Worm (Caenorhabditis elegans): ENCODE measurements around the gene fipr-11.

The fipr-11 gene

DNA sequence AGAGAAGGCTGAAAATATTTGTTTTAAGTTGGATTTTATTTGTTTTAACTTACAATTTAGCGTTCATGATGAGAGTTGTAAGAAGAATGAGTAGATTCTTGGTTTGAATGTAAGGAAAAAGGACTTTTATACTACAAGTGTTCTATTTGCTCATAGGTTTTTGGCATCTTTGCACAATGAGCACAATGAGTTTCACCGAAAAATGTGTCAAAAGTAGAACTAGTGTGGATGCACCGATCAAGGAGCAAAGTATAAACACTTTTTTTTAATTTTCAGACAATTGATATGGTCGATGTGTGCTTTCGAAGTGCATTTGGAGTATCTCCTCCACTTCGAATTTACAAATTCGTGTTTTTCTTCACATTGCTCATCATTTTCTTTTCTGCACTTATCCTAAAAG is at the start of gene fipr-11:
TSS of gene fipr-11 (minus strand) at position 101 of the 400 bp plus-strand sequence.
- no peak for TF ChIP-seq elt-2 (tag; optimal IDR thresholded peaks at IDR 0.05)
- no peak for TF ChIP-seq fkh-2 (tag; optimal IDR thresholded peaks at IDR 0.05)
- no peak for TF ChIP-seq ama-1 (optimal IDR thresholded peaks at IDR 0.05)
- no peak for TF ChIP-seq ceh-82 (tag; optimal IDR thresholded peaks at IDR 0.05)
- TF ChIP-seq nhr-43 (tag; optimal IDR thresholded peaks at IDR 0.05; ENCODE audit: poor library complexity, severe bottlenecking): no peak
- TF ChIP-seq tbx-2 (tag; optimal IDR thresholded peaks at IDR 0.05): no peak
- TF ChIP-seq ceh-16 (tag; optimal IDR thresholded peaks at IDR 0.05): no peak
- no peak for TF ChIP-seq mdl-1 (tag; optimal IDR thresholded peaks at IDR 0.05)
- TF ChIP-seq lsy-12 (tag; optimal IDR thresholded peaks at IDR 0.05): no peak
- no peak for TF ChIP-seq ceh-9 (tag; optimal IDR thresholded peaks at IDR 0.05)
- TF ChIP-seq pqm-1 (tag; optimal IDR thresholded peaks at IDR 0.05): no peak
- no peak for TF ChIP-seq nfya-1 (tag; optimal IDR thresholded peaks at IDR 0.05; ENCODE audit: insufficient read depth)
- TF ChIP-seq fkh-10 (GFP tag; optimal IDR thresholded peaks at IDR 0.05): no peak
- no peak for TF ChIP-seq unc-39 (tag; optimal IDR thresholded peaks at IDR 0.05)
- TF ChIP-seq elt-1 (tag; optimal IDR thresholded peaks at IDR 0.05): no peak
- no peak for TF ChIP-seq egl-27 (tag; optimal IDR thresholded peaks at IDR 0.05)
- TF ChIP-seq mml-1 (tag; optimal IDR thresholded peaks at IDR 0.05): no peak
- no peak for TF ChIP-seq hmg-11 (tag; optimal IDR thresholded peaks at IDR 0.05)
- no peak for TF ChIP-seq nhr-12 (tag; optimal IDR thresholded peaks at IDR 0.05)

- no peak for TF ChIP-seq skn-1 (tag; optimal IDR thresholded peaks at IDR 0.05)
- no peak for TF ChIP-seq ztf-11 (tag; optimal IDR thresholded peaks at IDR 0.05)
- no peak for TF ChIP-seq ceh-28 (tag; optimal IDR thresholded peaks at IDR 0.05)
- TF ChIP-seq aly-2 (tag; optimal IDR thresholded peaks at IDR 0.05): no peak
- TF ChIP-seq ceh-16 (tag; optimal IDR thresholded peaks at IDR 0.05): no peak
- TF ChIP-seq pqm-1 (tag; optimal IDR thresholded peaks at IDR 0.05): no peak
- no peak for TF ChIP-seq mdl-1 (tag; optimal IDR thresholded peaks at IDR 0.05)
- no peak for TF ChIP-seq sea-2 (GFP tag; optimal IDR thresholded peaks at IDR 0.05)
Measured at ce11 chrV:9952396-9952795, 46.4 kb upstream of the fipr-11 start, which contains the start of gene mam-5. Gene mam-5 (plus strand): TSS chrV:9952699.

- TF ChIP-seq elt-2 (tag; optimal IDR thresholded peaks at IDR 0.05) (peak; percentile 68), hmg-11 (tag; optimal IDR thresholded peaks at IDR 0.05) (no peak), aly-2 (tag; optimal IDR thresholded peaks at IDR 0.05) (no peak), nfya-1 (tag; optimal IDR thresholded peaks at IDR 0.05; ENCODE audit: insufficient read depth) (no peak), unc-39 (tag; optimal IDR thresholded peaks at IDR 0.05) (no peak), pqm-1 (tag; optimal IDR thresholded peaks at IDR 0.05) (peak; percentile 65), sea-2 (GFP tag; optimal IDR thresholded peaks at IDR 0.05) (no peak), skn-1 (tag; optimal IDR thresholded peaks at IDR 0.05) (no peak), ama-1 (optimal IDR thresholded peaks at IDR 0.05) (no peak), lin-15B (tag; optimal IDR thresholded peaks at IDR 0.05) (no peak), nhr-77 (tag; optimal IDR thresholded peaks at IDR 0.05) (no peak), snpc-4 (tag; optimal IDR thresholded peaks at IDR 0.05) (no peak), nhr-76 (tag; optimal IDR thresholded peaks at IDR 0.05) (no peak), egl-27 (tag; optimal IDR thresholded peaks at IDR 0.05) (no peak), mdl-1 (tag; optimal IDR thresholded peaks at IDR 0.05) (no peak), unc-62 (GFP tag; optimal IDR thresholded peaks at IDR 0.05) (no peak)
Measured at ce11 chrV:9950861-9951260, 44.8 kb upstream of the fipr-11 start, which contains the start of gene ttr-46. Gene ttr-46 (plus strand): TSS chrV:9951233.

- TF ChIP-seq daf-12 (tag; optimal IDR thresholded peaks at IDR 0.05) (no peak), hmg-11 (tag; optimal IDR thresholded peaks at IDR 0.05) (no peak), fos-1 (tag; optimal IDR thresholded peaks at IDR 0.05) (no peak), ceh-16 (tag; optimal IDR thresholded peaks at IDR 0.05) (no peak), ceh-82 (tag; optimal IDR thresholded peaks at IDR 0.05) (no peak), unc-62 (GFP tag; optimal IDR thresholded peaks at IDR 0.05) (no peak), nhr-237 (tag; optimal IDR thresholded peaks at IDR 0.05) (no peak), nhr-43 (tag; optimal IDR thresholded peaks at IDR 0.05; ENCODE audit: poor library complexity, severe bottlenecking) (no peak), nhr-28 (tag; optimal IDR thresholded peaks at IDR 0.05) (no peak), nhr-11 (tag; optimal IDR thresholded peaks at IDR 0.05) (no peak), jun-1 (tag; optimal IDR thresholded peaks at IDR 0.05) (no peak)
Measured at ce11 chrV:9948840-9949239, 42.8 kb upstream of the fipr-11 start, which contains the start of gene nlp-58. Gene nlp-58 (minus strand): TSS chrV:9948940.

DNA sequence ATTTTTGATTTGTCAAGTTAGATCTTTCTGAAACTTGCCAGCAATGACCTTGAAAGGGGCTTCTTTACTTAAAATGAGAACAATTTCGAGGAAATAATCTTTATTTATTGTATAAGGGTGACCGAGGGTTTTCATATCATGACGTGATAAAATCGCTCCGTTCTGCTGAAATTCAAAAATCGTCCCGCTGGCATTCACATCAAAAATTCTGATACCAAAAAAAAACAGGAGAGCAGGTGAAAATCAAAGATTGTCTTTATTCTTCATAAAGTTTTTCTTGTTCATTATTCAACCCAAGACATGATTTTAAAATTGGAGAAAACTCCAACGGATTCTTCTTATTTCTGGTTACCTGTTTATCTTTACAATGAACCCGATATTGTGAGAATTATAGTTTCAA is 38.1 kb upstream of the fipr-11 start, which contains the start of gene sre-28:
TSS of gene sre-28 (plus strand) at position 301 of the 400 bp plus-strand sequence.
- TF ChIP-seq pha-4 (tag; optimal IDR thresholded peaks at IDR 0.05) (no peak), lsy-12 (tag; optimal IDR thresholded peaks at IDR 0.05) (no peak), elt-3 (tag; optimal IDR thresholded peaks at IDR 0.05) (no peak), nhr-43 (tag; optimal IDR thresholded peaks at IDR 0.05; ENCODE audit: poor library complexity, severe bottlenecking) (no peak), nhr-12 (tag; optimal IDR thresholded peaks at IDR 0.05) (no peak), ceh-16 (tag; optimal IDR thresholded peaks at IDR 0.05) (no peak), ZK546.5 (tag; optimal IDR thresholded peaks at IDR 0.05) (no peak), fos-1 (tag; optimal IDR thresholded peaks at IDR 0.05) (no peak), egl-27 (tag; optimal IDR thresholded peaks at IDR 0.05) (no peak), zag-1 (tag; optimal IDR thresholded peaks at IDR 0.05) (no peak), hmg-11 (tag; optimal IDR thresholded peaks at IDR 0.05) (no peak), mml-1 (tag; optimal IDR thresholded peaks at IDR 0.05) (no peak), tbx-2 (tag; optimal IDR thresholded peaks at IDR 0.05) (no peak), ztf-11 (tag; optimal IDR thresholded peaks at IDR 0.05) (no peak), R02D3.7 (tag; optimal IDR thresholded peaks at IDR 0.05) (no peak), ztf-4 (tag; optimal IDR thresholded peaks at IDR 0.05) (no peak), nhr-67 (tag; optimal IDR thresholded peaks at IDR 0.05) (no peak), sea-2 (GFP tag; optimal IDR thresholded peaks at IDR 0.05) (no peak), mdl-1 (tag; optimal IDR thresholded peaks at IDR 0.05) (no peak)

Measured in whole organism, L3 larva.